Worm (Caenorhabditis elegans): ENCODE measurements around the gene phf-30.
A peak's percentile ranks its signal among the peaks of the same experiment; 100 is the strongest.

Gene phf-30

ce11 chrV:8449241-8449640 lies 19.6 kb upstream of the phf-30 start (continued):
- TF ChIP-seq aly-2 (tag; optimal IDR thresholded peaks at IDR 0.05), result no peak
- TF ChIP-seq nhr-6 (tag; optimal IDR thresholded peaks at IDR 0.05), result no peak
- no peak for TF ChIP-seq daf-12 (tag; optimal IDR thresholded peaks at IDR 0.05)
- TF ChIP-seq egl-27 (tag; optimal IDR thresholded peaks at IDR 0.05), result no peak
- peak in 1 of 2 experiments; percentile 42 for TF ChIP-seq mdl-1 (tag; optimal IDR thresholded peaks at IDR 0.05)
- no peak for TF ChIP-seq daf-16 (GFP tag; optimal IDR thresholded peaks at IDR 0.05)
- TF ChIP-seq daf-16 (tag; optimal IDR thresholded peaks at IDR 0.05), result no peak
- peak; percentile 39 for TF ChIP-seq cey-2 (tag; optimal IDR thresholded peaks at IDR 0.05; ENCODE audit: borderline replicate concordance, insufficient read depth)
- TF ChIP-seq aha-1 (tag), result peak; percentile 98
- TF ChIP-seq duxl-1 (tag; optimal IDR thresholded peaks at IDR 0.05; ENCODE audit: poor library complexity), result no peak
- TF ChIP-seq lir-3 (tag; optimal IDR thresholded peaks at IDR 0.05), result no peak

- TF ChIP-seq unc-62 (GFP tag; optimal IDR thresholded peaks at IDR 0.05 in 1 of 2), result peak in 1 of 2 experiments; percentile 74
- TF ChIP-seq unc-62 (tag; optimal IDR thresholded peaks at IDR 0.05), result no peak
- no peak for TF ChIP-seq aha-1 (tag)
Measured at ce11 chrV:8450690-8451089, 18.1 kb upstream of the phf-30 start.

ce11 chrV:8454995-8455446 lies 13.8 kb upstream of the phf-30 start, which contains the start of gene T23B12.11:
Gene T23B12.11 (plus strand): TSS chrV:8455396.
- no peak for TF ChIP-seq set-16 (GFP tag; IDR thresholded peaks at IDR 0.05)
- TF ChIP-seq snpc-4 (tag; optimal IDR thresholded peaks at IDR 0.05), result no peak
- TF ChIP-seq F44E2.7 (GFP tag; IDR thresholded peaks at IDR 0.05), result no peak
- no peak for TF ChIP-seq egl-27 (tag; optimal IDR thresholded peaks at IDR 0.05)
- no peak for TF ChIP-seq hmg-1.1 (GFP tag; IDR thresholded peaks at IDR 0.05)
- no peak for TF ChIP-seq R02D3.7 (tag; optimal IDR thresholded peaks at IDR 0.05)
- TF ChIP-seq mep-1 (tag; optimal IDR thresholded peaks at IDR 0.05), result no peak
- no peak for TF ChIP-seq vab-7 (GFP tag; IDR thresholded peaks at IDR 0.05)
- TF ChIP-seq daf-19 (GFP tag; conservative IDR thresholded peaks at IDR 0.05), result no peak
- TF ChIP-seq lsy-2 (tag; optimal IDR thresholded peaks at IDR 0.05), result no peak

- TF ChIP-seq nhr-28 (tag; optimal IDR thresholded peaks at IDR 0.05), result peak; percentile 47
- TF ChIP-seq hlh-30 (tag; optimal IDR thresholded peaks at IDR 0.05; ENCODE audit: insufficient read depth), result no peak
- no peak for TF ChIP-seq lin-39 (tag; optimal IDR thresholded peaks at IDR 0.05)
- 0 out of 2 replicates have a peak, but pooled peaks have one; percentile 51 for TF ChIP-seq tra-1 (GFP tag; IDR thresholded peaks at IDR 0.05)
- peak; percentile 88 for TF ChIP-seq dmd-6 (GFP tag; IDR thresholded peaks at IDR 0.05)
- TF ChIP-seq aha-1 (tag), result peak; percentile 69
- peak in 1 of 2 experiments; percentile 31 for TF ChIP-seq unc-62 (GFP tag; optimal IDR thresholded peaks at IDR 0.05 in 1 of 2)
- TF ChIP-seq unc-62 (tag; optimal IDR thresholded peaks at IDR 0.05), result no peak
- peak; percentile 37 for TF ChIP-seq pqm-1 (tag; optimal IDR thresholded peaks at IDR 0.05)
- peak; percentile 59 for TF ChIP-seq hlh-11 (tag; optimal IDR thresholded peaks at IDR 0.05)
- TF ChIP-seq daf-16 (GFP tag; optimal IDR thresholded peaks at IDR 0.05), result no peak
- peak; percentile 86 for TF ChIP-seq daf-16 (tag; optimal IDR thresholded peaks at IDR 0.05)
- TF ChIP-seq nhr-77 (tag; optimal IDR thresholded peaks at IDR 0.05), result peak; percentile 70
- TF ChIP-seq sdz-12 (GFP tag; optimal IDR thresholded peaks at IDR 0.05), result no peak
Measured at ce11 chrV:8460306-8460705, 8.5 kb upstream of the phf-30 start, which contains the start of gene T23B12.6. Gene T23B12.6 (minus strand): TSS chrV:8460419.

ce11 chrV:8460800-8461199 lies 8.0 kb upstream of the phf-30 start:
- TF ChIP-seq php-3 (GFP tag; IDR thresholded peaks at IDR 0.05), result no peak
- TF ChIP-seq hlh-30 (tag; optimal IDR thresholded peaks at IDR 0.05; ENCODE audit: insufficient read depth), result peak; percentile 55
- TF ChIP-seq lin-15B (tag; optimal IDR thresholded peaks at IDR 0.05), result no peak
- TF ChIP-seq fos-1 (tag; optimal IDR thresholded peaks at IDR 0.05), result no peak
- peak; percentile 8 for TF ChIP-seq dve-1 (tag; optimal IDR thresholded peaks at IDR 0.05; ENCODE audit: insufficient read depth)
- peak in 1 of 2 experiments; percentile 17 for TF ChIP-seq lsy-2 (tag; optimal IDR thresholded peaks at IDR 0.05)
- no peak for TF ChIP-seq lin-13 (GFP tag; optimal IDR thresholded peaks at IDR 0.05)
- no peak for TF ChIP-seq daf-8 (GFP tag; IDR thresholded peaks at IDR 0.05)
- peak; percentile 15 for TF ChIP-seq mep-1 (tag; optimal IDR thresholded peaks at IDR 0.05)
- TF ChIP-seq ceh-28 (tag; optimal IDR thresholded peaks at IDR 0.05), result no peak
- no peak for TF ChIP-seq T20F7.1 (GFP tag; optimal IDR thresholded peaks at IDR 0.05)
- TF ChIP-seq nhr-111 (GFP tag; optimal IDR thresholded peaks at IDR 0.05), result no peak
- TF ChIP-seq lin-38 (GFP tag; IDR thresholded peaks at IDR 0.05), result peak; percentile 54
- no peak for TF ChIP-seq lim-7 (GFP tag; IDR thresholded peaks at IDR 0.05)
- TF ChIP-seq mes-2 (tag; optimal IDR thresholded peaks at IDR 0.05; ENCODE audit: poor library complexity, severe bottlenecking), result peak; percentile 28
- TF ChIP-seq pqm-1 (tag; optimal IDR thresholded peaks at IDR 0.05), result no peak
- no peak for TF ChIP-seq tra-1 (GFP tag; IDR thresholded peaks at IDR 0.05)
- TF ChIP-seq spr-3 (GFP tag; optimal IDR thresholded peaks at IDR 0.05), result no peak

All from whole organism, L4 larva.